Worm (Caenorhabditis elegans): ENCODE results near the gene moc-2.

Gene moc-2

DNA sequence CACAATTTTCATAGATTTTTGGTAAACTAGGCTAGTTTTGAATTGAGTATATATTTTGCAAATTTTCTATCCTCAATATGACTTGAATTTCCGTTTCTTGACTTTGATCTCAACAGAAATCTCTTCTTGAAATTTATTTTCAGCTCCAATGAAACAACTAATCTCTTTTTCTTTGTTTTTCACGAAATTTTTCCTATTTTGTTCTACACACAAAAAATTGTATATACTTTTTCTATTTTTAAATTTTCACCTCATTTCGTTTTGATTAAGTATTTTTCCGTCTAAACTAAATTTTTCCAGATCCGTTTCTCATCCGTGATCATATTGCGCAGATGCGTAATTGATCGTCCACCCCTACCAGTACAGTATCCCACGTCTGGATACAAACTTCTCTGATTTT is 39.2 kb downstream of the moc-2 start, which contains the start of gene unc-83:
Gene unc-83 (plus strand): TSS at position 301 of the 400 bp plus-strand sequence.
- TF ChIP-seq Y5F2A.4 (GFP tag; optimal IDR thresholded peaks at IDR 0.05), result no peak
- peak in 1 of 2 experiments; percentile 45 for TF ChIP-seq unc-62 (GFP tag; optimal IDR thresholded peaks at IDR 0.05 in 1 of 2)
- no peak for TF ChIP-seq unc-62 (tag; optimal IDR thresholded peaks at IDR 0.05)

DNA sequence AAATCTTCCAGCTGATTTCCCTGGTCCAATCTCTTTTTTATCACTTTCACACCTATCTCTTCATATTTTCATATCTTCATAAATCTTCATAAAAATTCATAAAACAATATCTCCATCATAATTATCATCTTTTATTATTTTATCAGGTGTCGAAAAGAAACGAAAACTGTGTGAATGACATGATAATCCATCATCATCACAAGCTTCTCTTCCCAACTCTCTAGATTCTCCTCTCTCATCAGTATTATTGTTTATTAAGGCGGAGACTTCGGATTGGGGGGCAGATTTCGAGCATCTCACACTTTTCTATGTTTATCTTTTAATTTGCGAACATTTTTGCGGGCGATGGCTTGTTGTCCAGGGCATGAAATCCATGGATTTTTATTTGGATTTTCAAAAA is 39.7 kb downstream of the moc-2 start:
- TF ChIP-seq snpc-4 (tag; optimal IDR thresholded peaks at IDR 0.05) (no peak), spr-1 (tag; optimal IDR thresholded peaks at IDR 0.05) (no peak), lir-3 (tag; optimal IDR thresholded peaks at IDR 0.05) (no peak), duxl-1 (tag; optimal IDR thresholded peaks at IDR 0.05; ENCODE audit: poor library complexity) (no peak)

DNA sequence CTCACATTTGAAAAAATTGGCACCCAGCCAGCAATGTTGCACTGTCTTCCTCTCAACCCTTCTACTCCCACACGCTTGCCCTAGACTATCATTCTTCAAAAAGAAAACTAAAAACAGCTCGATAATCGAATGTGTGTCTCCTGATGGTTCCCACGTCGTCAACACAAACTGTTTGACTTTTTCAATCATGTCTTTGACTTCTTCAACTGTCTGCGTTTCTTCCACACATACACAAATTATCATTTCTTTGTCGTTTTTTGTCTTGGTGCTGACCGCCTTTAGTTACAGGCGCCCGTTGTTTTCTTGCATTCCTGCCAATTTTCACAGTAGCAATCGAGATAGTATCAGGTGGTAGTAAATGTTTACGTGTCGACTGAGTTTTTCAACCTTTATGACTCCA is 41.4 kb downstream of the moc-2 start:
- peak; percentile 18 for TF ChIP-seq aha-1 (tag)
- TF ChIP-seq R02D3.7 (tag; optimal IDR thresholded peaks at IDR 0.05), result no peak
- no peak for TF ChIP-seq lin-38 (GFP tag; IDR thresholded peaks at IDR 0.05)
- TF ChIP-seq dmd-9 (GFP tag; IDR thresholded peaks at IDR 0.05), result no peak
- no peak for TF ChIP-seq daf-16 (GFP tag; optimal IDR thresholded peaks at IDR 0.05)
- TF ChIP-seq daf-16 (tag; optimal IDR thresholded peaks at IDR 0.05), result peak; percentile 78
- peak; percentile 16 for TF ChIP-seq nhr-77 (tag; optimal IDR thresholded peaks at IDR 0.05)
- no peak for TF ChIP-seq mdl-1 (tag; optimal IDR thresholded peaks at IDR 0.05)
- no peak for TF ChIP-seq snpc-4 (tag; optimal IDR thresholded peaks at IDR 0.05)
- TF ChIP-seq ceh-32 (tag; optimal IDR thresholded peaks at IDR 0.05; ENCODE audit: poor library complexity), result no peak
- TF ChIP-seq ztf-7 (tag; optimal IDR thresholded peaks at IDR 0.05), result no peak
- TF ChIP-seq nhr-102 (tag; optimal IDR thresholded peaks at IDR 0.05), result no peak
- no peak for TF ChIP-seq ama-1 (optimal IDR thresholded peaks at IDR 0.05)
- TF ChIP-seq fos-1 (tag; optimal IDR thresholded peaks at IDR 0.05), result no peak
- 0 out of 2 replicates have a peak, but pooled peaks have one; percentile 31 for TF ChIP-seq php-3 (GFP tag; IDR thresholded peaks at IDR 0.05)
- TF ChIP-seq fkh-10 (GFP tag; optimal IDR thresholded peaks at IDR 0.05), result no peak
- no peak for TF ChIP-seq pha-4 (GFP tag; IDR thresholded peaks at IDR 0.05)
- TF ChIP-seq pha-4 (tag; optimal IDR thresholded peaks at IDR 0.05), result no peak
- peak; percentile 27 for TF ChIP-seq dve-1 (tag; optimal IDR thresholded peaks at IDR 0.05; ENCODE audit: insufficient read depth)
- peak; percentile 76 for TF ChIP-seq nhr-28 (tag; optimal IDR thresholded peaks at IDR 0.05)
- peak; percentile 32 for TF ChIP-seq dpl-1 (GFP tag; optimal IDR thresholded peaks at IDR 0.05)
- peak; percentile 73 for TF ChIP-seq hlh-30 (tag; optimal IDR thresholded peaks at IDR 0.05; ENCODE audit: insufficient read depth)
- TF ChIP-seq dmd-6 (GFP tag; IDR thresholded peaks at IDR 0.05), result peak; percentile 32; the same call in 1 of the 2 replicates
- no peak for TF ChIP-seq ZK337.2 (GFP tag; IDR thresholded peaks at IDR 0.05)
- TF ChIP-seq hlh-11 (tag; optimal IDR thresholded peaks at IDR 0.05), result peak; percentile 51
- no peak for TF ChIP-seq F44E2.7 (GFP tag; IDR thresholded peaks at IDR 0.05)
- TF ChIP-seq mep-1 (tag; optimal IDR thresholded peaks at IDR 0.05), result peak; percentile 7
- no peak for TF ChIP-seq Y5F2A.4 (GFP tag; optimal IDR thresholded peaks at IDR 0.05)

DNA sequence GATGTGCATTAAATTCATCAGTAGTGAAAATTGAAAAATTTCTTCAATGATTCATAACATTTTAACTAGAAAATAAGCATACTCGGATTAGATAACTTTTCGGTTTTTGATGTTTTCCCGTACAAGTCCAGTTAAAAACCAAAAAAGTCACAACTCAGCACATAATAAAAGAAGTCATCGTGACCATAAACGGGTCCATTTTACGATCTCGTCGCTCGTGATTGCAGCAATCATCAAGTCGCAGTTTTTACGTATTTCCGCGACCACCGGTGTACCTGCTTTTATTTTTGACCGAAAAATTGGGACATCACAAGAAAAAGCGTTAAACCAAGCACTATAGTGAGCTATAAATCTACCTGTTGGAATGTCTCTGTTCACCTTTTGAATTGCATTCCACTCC is 42.7 kb downstream of the moc-2 start:
- TF ChIP-seq hlh-30 (tag; optimal IDR thresholded peaks at IDR 0.05; ENCODE audit: insufficient read depth) (peak; percentile 63), dmd-6 (GFP tag; IDR thresholded peaks at IDR 0.05) (peak; percentile 24; the same call in 1 of the 2 replicates), php-3 (GFP tag; IDR thresholded peaks at IDR 0.05) (peak; percentile 69; the same call in 1 of the 2 replicates), hif-1 (tag; optimal IDR thresholded peaks at IDR 0.05) (no peak)

DNA sequence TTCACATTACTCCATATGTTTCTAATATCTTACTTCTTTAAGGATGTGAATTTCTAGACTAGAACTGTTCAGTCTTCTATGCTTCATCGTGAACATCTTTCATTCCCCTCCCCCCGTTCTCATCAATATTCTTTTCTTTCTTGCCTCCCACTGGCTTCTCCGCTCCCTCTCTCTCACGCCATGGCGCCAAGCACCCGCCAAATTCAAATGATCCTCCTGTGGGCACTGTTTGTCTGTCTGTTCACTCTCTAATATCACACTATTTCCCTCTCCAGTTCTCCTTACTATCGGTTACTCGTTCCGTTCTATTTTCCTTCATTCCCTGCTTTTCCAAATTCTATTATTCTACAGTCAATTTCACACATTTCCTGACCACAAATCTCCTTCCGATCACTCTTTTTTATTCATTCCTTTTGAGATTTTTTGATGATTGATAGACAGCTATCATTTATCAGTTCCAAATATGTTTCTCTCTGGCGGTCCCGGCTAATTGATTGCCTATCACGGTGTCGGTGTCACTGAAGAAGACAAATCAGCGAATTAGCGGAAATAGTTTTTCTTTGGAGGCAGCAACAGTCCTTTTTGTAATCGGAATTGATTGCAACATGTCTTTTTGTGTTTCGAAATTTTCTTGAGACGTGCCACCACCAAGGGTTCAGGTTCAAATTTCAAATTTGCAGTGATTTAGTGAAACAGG is 45.5 kb downstream of the moc-2 start:
- peak; percentile 12 for TF ChIP-seq dve-1 (tag; optimal IDR thresholded peaks at IDR 0.05; ENCODE audit: insufficient read depth)
- peak; percentile 50 for TF ChIP-seq mes-2 (tag; optimal IDR thresholded peaks at IDR 0.05; ENCODE audit: poor library complexity, severe bottlenecking)
- TF ChIP-seq aha-1 (tag), result peak; percentile 2
- peak in 1 of 2 experiments; percentile 16 for TF ChIP-seq mdl-1 (tag; optimal IDR thresholded peaks at IDR 0.05)
- TF ChIP-seq nhr-76 (tag; optimal IDR thresholded peaks at IDR 0.05), result no peak
- no peak for TF ChIP-seq T26A8.4 (GFP tag; IDR thresholded peaks at IDR 0.05)
- TF ChIP-seq dmd-8 (GFP tag; IDR thresholded peaks at IDR 0.05), result no peak
- no peak for TF ChIP-seq nhr-102 (tag; optimal IDR thresholded peaks at IDR 0.05)
- no peak for TF ChIP-seq zfp-3 (GFP tag; conservative IDR thresholded peaks at IDR 0.05)
- peak in 1 of 2 experiments; percentile 86 for TF ChIP-seq unc-62 (GFP tag; optimal IDR thresholded peaks at IDR 0.05 in 1 of 2)
- no peak for TF ChIP-seq unc-62 (tag; optimal IDR thresholded peaks at IDR 0.05)
- no peak for TF ChIP-seq Y48G9A.11 (GFP tag; IDR thresholded peaks at IDR 0.05)
- TF ChIP-seq ces-1 (GFP tag; optimal IDR thresholded peaks at IDR 0.05), result no peak
- TF ChIP-seq ceh-20 (GFP tag; IDR thresholded peaks at IDR 0.05), result no peak

Data from whole organism, L4 larva.